Worm (Caenorhabditis elegans) whole organism, L2 larva: ENCODE results near the gene cutl-18.

Source experiments
- C34F6.9 ChIP-seq: fragments of 150-350 bp; optimal IDR thresholded peaks from 2 replicates; lab custom pipeline; 2014; ENCODE audit warnings: missing biosample characterization, missing genetic modification characterization
- F13H6.1 ChIP-seq: sonication (generic microtip); optimal IDR thresholded peaks from 2 replicates; lab custom pipeline; 2016; ENCODE audit warnings: missing genetic modification characterization, missing compliant biosample characterization
- alr-1 ChIP-seq: fragments of 150-350 bp; optimal IDR thresholded peaks from 2 replicates; lab custom pipeline; 2014; ENCODE audit warnings: missing biosample characterization, missing genetic modification characterization
- aly-2 ChIP-seq: fragments of 150-350 bp; optimal IDR thresholded peaks from 2 replicates; lab custom pipeline; 2014; ENCODE audit warnings: missing biosample characterization, missing genetic modification characterization
- ama-1 ChIP-seq: fragments of 150-350 bp; optimal IDR thresholded peaks from 2 replicates; lab custom pipeline; 2018; ENCODE audit warnings: inconsistent platforms
- blmp-1 ChIP-seq: sonication (generic microtip); optimal IDR thresholded peaks from 2 replicates; lab custom pipeline; 2017; ENCODE audit warnings: missing genetic modification characterization, mild to moderate bottlenecking, missing compliant biosample characterization, antibody characterized with exemption, moderate library complexity; ENCODE audit not compliant: insufficient read depth
- ceh-16 ChIP-seq: fragments of 150-350 bp; optimal IDR thresholded peaks from 2 replicates; lab custom pipeline; 2014; ENCODE audit warnings: missing biosample characterization, missing genetic modification characterization
- ceh-82 ChIP-seq: fragments of 150-350 bp; optimal IDR thresholded peaks from 2 replicates; lab custom pipeline; 2014; ENCODE audit warnings: missing biosample characterization, missing genetic modification characterization
- elt-1 ChIP-seq: fragments of 150-350 bp; optimal IDR thresholded peaks from 2 replicates; lab custom pipeline; 2014; ENCODE audit warnings: missing biosample characterization, missing genetic modification characterization
- fos-1 ChIP-seq: fragments of 150-350 bp; optimal IDR thresholded peaks from 2 replicates; lab custom pipeline; 2014; ENCODE audit warnings: missing biosample characterization, missing genetic modification characterization
- gmeb-1 ChIP-seq: fragments of 150-350 bp; optimal IDR thresholded peaks from 2 replicates; lab custom pipeline; 2014; ENCODE audit warnings: missing biosample characterization, missing genetic modification characterization
- lin-11 ChIP-seq: fragments of 150-350 bp; sonication (generic microtip); optimal IDR thresholded peaks from 2 replicates; lab custom pipeline; 2014; ENCODE audit warnings: missing biosample characterization, missing genetic modification characterization, inconsistent platforms, mixed read lengths
- lin-13 ChIP-seq: fragments of 150-350 bp; optimal IDR thresholded peaks from 2 replicates; lab custom pipeline; 2014; ENCODE audit warnings: missing biosample characterization, missing genetic modification reagents, missing genetic modification characterization
- lin-39 ChIP-seq: fragments of 150-350 bp; optimal IDR thresholded peaks from 2 replicates; lab custom pipeline; 2014; ENCODE audit warnings: missing biosample characterization, missing genetic modification reagents, missing genetic modification characterization
- lsy-2 ChIP-seq, 2 experiments: fragments of 150-350 bp in 1 of 2; sonication (generic microtip) in 1 of 2; optimal IDR thresholded peaks; 2 replicates each; lab custom pipeline; 2014 to 2017; ENCODE audit warnings: missing biosample characterization in 2 of 2, missing genetic modification characterization in 2 of 2
- mbf-1 ChIP-seq: sonication (generic microtip); optimal IDR thresholded peaks from 2 replicates; lab custom pipeline; 2017; ENCODE audit warnings: missing biosample characterization, missing genetic modification characterization
- nhr-11 ChIP-seq: fragments of 150-350 bp; optimal IDR thresholded peaks from 2 replicates; lab custom pipeline; 2014; ENCODE audit warnings: missing biosample characterization, missing genetic modification characterization
- nhr-12 ChIP-seq: fragments of 150-350 bp; optimal IDR thresholded peaks from 2 replicates; lab custom pipeline; 2014; ENCODE audit warnings: missing biosample characterization, missing genetic modification characterization
- nhr-21 ChIP-seq: fragments of 150-350 bp; optimal IDR thresholded peaks from 2 replicates; lab custom pipeline; 2014; ENCODE audit warnings: missing biosample characterization, missing genetic modification characterization
- nhr-77 ChIP-seq: fragments of 150-350 bp; optimal IDR thresholded peaks from 2 replicates; lab custom pipeline; 2014; ENCODE audit warnings: missing biosample characterization, missing genetic modification characterization
- peb-1 ChIP-seq: fragments of 150-350 bp; optimal IDR thresholded peaks from 2 replicates; lab custom pipeline; 2014; ENCODE audit warnings: missing biosample characterization, missing genetic modification characterization
- sem-4 ChIP-seq: fragments of 150-350 bp; optimal IDR thresholded peaks from 2 replicates; lab custom pipeline; 2014; ENCODE audit warnings: missing biosample characterization, missing genetic modification reagents, missing genetic modification characterization
- skn-1 ChIP-seq: sonication (generic microtip); optimal IDR thresholded peaks from 2 replicates; lab custom pipeline; 2017; ENCODE audit warnings: missing biosample characterization, missing genetic modification characterization
- sma-3 ChIP-seq: sonication (generic microtip); optimal IDR thresholded peaks from 2 replicates; lab custom pipeline; 2016; ENCODE audit warnings: missing genetic modification reagents, missing genetic modification characterization, missing compliant biosample characterization
- sma-9 ChIP-seq, 2 experiments: fragments of 150-350 bp in 1 of 2; sonication (generic microtip) in 1 of 2; optimal IDR thresholded peaks; 2 replicates each; lab custom pipeline; 2014 to 2016; ENCODE audit warnings: missing genetic modification characterization in 2 of 2, mild to moderate bottlenecking in 1 of 2, missing biosample characterization in 1 of 2, missing compliant biosample characterization in 1 of 2, missing genetic modification reagents in 1 of 2, moderate library complexity in 1 of 2
- snpc-4 ChIP-seq: fragments of 150-350 bp; optimal IDR thresholded peaks from 2 replicates; lab custom pipeline; 2014; ENCODE audit warnings: missing biosample characterization, missing genetic modification characterization
- unc-39 ChIP-seq: fragments of 150-350 bp; optimal IDR thresholded peaks from 2 replicates; lab custom pipeline; 2014; ENCODE audit warnings: missing biosample characterization, missing genetic modification characterization
- unc-55 ChIP-seq: fragments of 150-350 bp; sonication (generic microtip); optimal IDR thresholded peaks from 3 replicates; lab custom pipeline; 2014; ENCODE audit warnings: missing biosample characterization, missing genetic modification reagents, missing genetic modification characterization
- ztf-1 ChIP-seq: fragments of 200-800 bp; sonication (Bioruptor generic); conservative IDR thresholded peaks from 2 replicates; pipeline ENCODE4 v1.3.6; 2022; ENCODE audit warnings: missing genetic modification characterization, missing compliant biosample characterization
- ztf-4 ChIP-seq: fragments of 150-350 bp; optimal IDR thresholded peaks from 2 replicates; lab custom pipeline; 2014; ENCODE audit warnings: missing biosample characterization, missing genetic modification characterization

The cutl-18 gene

ce11 chrV:11281414-11282209 is 35.1 kb downstream of the cutl-18 start:
- no peak for TF ChIP-seq ztf-4 (tag; lab: Kevin White, UChicago)
- TF ChIP-seq C34F6.9 (tag; lab: Kevin White, UChicago) = peak; percentile 26
- peak in 1 of 2 experiments; percentile 25 for TF ChIP-seq lsy-2 (tag; optimal IDR thresholded peaks at IDR 0.05; lab: Kevin White, UChicago)
- no peak for TF ChIP-seq nhr-77 (tag; lab: Kevin White, UChicago)
- peak; percentile 30 for TF ChIP-seq sma-9 (GFP tag; optimal IDR thresholded peaks at IDR 0.05; lab: Kevin White, UChicago)
- no peak for TF ChIP-seq sma-9 (tag; optimal IDR thresholded peaks at IDR 0.05; lab: Kevin White, UChicago)
- TF ChIP-seq unc-55 (GFP tag; lab: Kevin White, UChicago) = peak; percentile 11
- peak; percentile 5 for TF ChIP-seq nhr-21 (tag; lab: Kevin White, UChicago)
- TF ChIP-seq ztf-1 (GFP tag; lab: Robert Waterston, UW) = no peak

DNA sequence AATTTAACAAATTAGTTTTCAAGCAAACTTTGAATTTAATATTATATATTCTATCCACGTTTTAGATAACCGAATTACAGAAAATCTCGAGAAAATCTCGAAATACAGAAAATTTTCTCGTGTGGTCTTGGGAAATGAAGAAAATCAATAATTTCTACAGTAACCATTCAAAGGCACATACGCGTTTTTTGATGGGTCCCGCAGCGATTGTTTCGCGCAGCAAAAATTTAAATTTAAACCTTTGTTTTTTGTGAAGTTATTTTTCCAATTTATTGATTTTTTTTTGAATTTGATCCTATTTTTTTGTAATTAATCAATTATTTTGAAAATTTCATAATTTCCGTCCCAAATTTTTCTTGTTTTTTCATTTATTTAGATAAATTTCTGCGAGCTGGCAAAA is 37.1 kb downstream of the cutl-18 start:
- no peak for TF ChIP-seq alr-1 (tag; lab: Kevin White, UChicago)
- TF ChIP-seq snpc-4 (tag; lab: Kevin White, UChicago) = no peak
- TF ChIP-seq ztf-4 (tag; lab: Kevin White, UChicago) = no peak
- TF ChIP-seq mbf-1 (tag; lab: Kevin White, UChicago) = no peak

DNA sequence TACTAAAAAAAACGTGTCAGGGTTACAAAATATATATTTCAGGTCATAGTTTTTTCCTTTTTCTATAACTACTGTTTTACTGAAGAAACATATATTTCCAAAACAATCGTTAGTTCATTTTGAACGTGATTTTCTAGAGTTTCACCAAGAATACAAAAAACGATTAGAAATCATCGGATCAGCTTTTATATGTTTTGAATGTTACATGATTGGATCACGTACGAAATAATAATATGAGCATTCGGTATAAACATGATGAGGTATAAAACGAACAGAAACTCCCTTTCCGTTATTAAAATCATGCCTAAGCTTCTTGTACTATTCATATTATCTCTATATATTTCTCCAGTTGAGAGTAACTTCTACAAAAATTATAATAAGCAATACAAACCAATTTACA is 43.9 kb downstream of the cutl-18 start, which contains the start of gene clec-223:
clec-223 (plus strand) TSS at position 301 of the 400 bp plus-strand sequence.
- no peak for TF ChIP-seq lin-11 (tag; lab: Kevin White, UChicago)
- no peak for TF ChIP-seq blmp-1 (tag; lab: Kevin White, UChicago)
- no peak for TF ChIP-seq fos-1 (tag; lab: Kevin White, UChicago)
- no peak for TF ChIP-seq ztf-4 (tag; lab: Kevin White, UChicago)
- TF ChIP-seq sem-4 (tag; lab: Kevin White, UChicago) = no peak
- TF ChIP-seq aly-2 (tag; lab: Kevin White, UChicago) = no peak
- no peak for TF ChIP-seq F13H6.1 (tag; lab: Kevin White, UChicago)
- TF ChIP-seq ztf-1 (GFP tag; lab: Robert Waterston, UW) = no peak
- no peak for TF ChIP-seq nhr-77 (tag; lab: Kevin White, UChicago)
- no peak for TF ChIP-seq nhr-11 (tag; lab: Kevin White, UChicago)
- no peak for TF ChIP-seq nhr-12 (tag; lab: Kevin White, UChicago)
- TF ChIP-seq gmeb-1 = no peak
- TF ChIP-seq ceh-16 = no peak
- TF ChIP-seq mbf-1 (tag; lab: Kevin White, UChicago) = no peak
- TF ChIP-seq C34F6.9 (tag; lab: Kevin White, UChicago) = no peak
- TF ChIP-seq lin-13 (GFP tag; lab: Kevin White, UChicago) = no peak
- no peak for TF ChIP-seq peb-1 (tag; lab: Kevin White, UChicago)
- no peak for TF ChIP-seq sma-3 (GFP tag; lab: Kevin White, UChicago)

DNA sequence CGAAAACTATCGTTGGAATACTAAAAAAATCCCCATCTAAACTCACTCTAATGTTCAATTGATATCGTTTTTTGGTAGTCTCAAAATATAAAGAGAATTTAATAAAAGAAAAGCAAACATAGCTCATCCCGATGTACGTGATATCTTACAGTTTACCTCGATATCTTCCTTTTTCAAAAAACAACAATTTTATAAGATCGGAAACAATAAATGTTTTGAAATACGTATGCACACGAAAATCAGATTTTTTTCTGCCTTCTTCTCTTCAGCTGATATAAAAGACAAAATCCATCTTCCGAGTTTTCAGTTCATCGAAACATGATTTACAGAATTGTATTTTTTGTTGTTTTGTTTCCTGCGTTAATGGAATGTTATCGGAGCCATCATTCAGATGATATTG is 45.6 kb downstream of the cutl-18 start, which contains the start of gene clec-222:
clec-222 (plus strand) TSS at position 301 of the 400 bp plus-strand sequence.
- no peak for TF ChIP-seq unc-39 (tag; lab: Kevin White, UChicago)
- no peak for TF ChIP-seq sma-3 (GFP tag; lab: Kevin White, UChicago)
- no peak for TF ChIP-seq gmeb-1
- TF ChIP-seq elt-1 (tag; lab: Kevin White, UChicago) = no peak
- TF ChIP-seq, all 48 proteins: peak for 0

DNA sequence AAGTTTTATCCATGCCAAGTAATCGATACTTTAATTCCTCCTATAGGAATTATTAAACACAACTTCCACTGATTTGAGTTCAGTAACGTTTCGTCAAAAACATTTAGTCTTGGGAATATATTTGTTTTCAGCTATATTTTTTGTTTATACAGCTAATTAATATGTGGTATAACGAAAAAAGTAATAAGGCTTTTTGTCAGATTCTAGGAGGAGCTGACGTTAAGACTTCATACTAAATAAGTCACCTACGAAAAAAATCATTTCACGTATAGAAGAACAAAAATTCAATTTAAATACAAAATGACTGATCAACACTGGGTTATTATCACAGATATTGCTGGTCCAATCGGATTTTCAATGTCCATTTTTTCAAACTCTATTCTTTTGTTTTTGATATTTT is 47.9 kb downstream of the cutl-18 start, which contains the start of gene str-115:
str-115 (plus strand) TSS at position 301 of the 400 bp plus-strand sequence.
- TF ChIP-seq ama-1 (lab: Kevin White, UChicago) (no peak), lin-39 (tag; lab: Kevin White, UChicago) (no peak), aly-2 (tag; lab: Kevin White, UChicago) (no peak), sma-3 (GFP tag; lab: Kevin White, UChicago) (no peak), nhr-21 (tag; lab: Kevin White, UChicago) (no peak), skn-1 (tag; lab: Kevin White, UChicago) (no peak), ceh-82 (no peak)
